Worm (Caenorhabditis elegans) whole organism, L2 larva: ENCODE results near the gene piga-1.

Experiments used
- C34F6.9 ChIP-seq: fragments of 150-350 bp; optimal IDR thresholded peaks from 2 replicates; lab custom pipeline; 2014; ENCODE audit warnings: missing biosample characterization, missing genetic modification characterization
- F13H6.1 ChIP-seq: sonication (generic microtip); optimal IDR thresholded peaks from 2 replicates; lab custom pipeline; 2016; ENCODE audit warnings: missing genetic modification characterization, missing compliant biosample characterization
- Y55F3AM.14 ChIP-seq: fragments of 200-800 bp; sonication (Bioruptor generic); optimal IDR thresholded peaks from 2 replicates; lab custom pipeline; 2018; ENCODE audit warnings: mild to moderate bottlenecking, missing genetic modification characterization, missing compliant biosample characterization
- ZK546.5 ChIP-seq: sonication (generic microtip); optimal IDR thresholded peaks from 2 replicates; lab custom pipeline; 2017; ENCODE audit warnings: missing biosample characterization, missing genetic modification characterization
- alr-1 ChIP-seq: fragments of 150-350 bp; optimal IDR thresholded peaks from 2 replicates; lab custom pipeline; 2014; ENCODE audit warnings: missing biosample characterization, missing genetic modification characterization
- ceh-82 ChIP-seq: fragments of 150-350 bp; optimal IDR thresholded peaks from 2 replicates; lab custom pipeline; 2014; ENCODE audit warnings: missing biosample characterization, missing genetic modification characterization
- crh-2 ChIP-seq: sonication (generic microtip); optimal IDR thresholded peaks from 2 replicates; lab custom pipeline; 2017; ENCODE audit warnings: missing biosample characterization, missing genetic modification characterization
- dmd-4 ChIP-seq: sonication (generic microtip); optimal IDR thresholded peaks from 2 replicates; lab custom pipeline; 2017; ENCODE audit warnings: missing biosample characterization, missing genetic modification characterization
- egl-27 ChIP-seq: sonication (generic microtip); optimal IDR thresholded peaks from 3 replicates; lab custom pipeline; 2017; ENCODE audit warnings: missing biosample characterization, missing genetic modification reagents, missing genetic modification characterization
- fos-1 ChIP-seq: fragments of 150-350 bp; optimal IDR thresholded peaks from 2 replicates; lab custom pipeline; 2014; ENCODE audit warnings: missing biosample characterization, missing genetic modification characterization
- gmeb-1 ChIP-seq: fragments of 150-350 bp; optimal IDR thresholded peaks from 2 replicates; lab custom pipeline; 2014; ENCODE audit warnings: missing biosample characterization, missing genetic modification characterization
- lin-11 ChIP-seq: fragments of 150-350 bp; sonication (generic microtip); optimal IDR thresholded peaks from 2 replicates; lab custom pipeline; 2014; ENCODE audit warnings: missing biosample characterization, missing genetic modification characterization, inconsistent platforms, mixed read lengths
- lin-13 ChIP-seq: fragments of 150-350 bp; optimal IDR thresholded peaks from 2 replicates; lab custom pipeline; 2014; ENCODE audit warnings: missing biosample characterization, missing genetic modification reagents, missing genetic modification characterization
- lin-39 ChIP-seq: fragments of 150-350 bp; optimal IDR thresholded peaks from 2 replicates; lab custom pipeline; 2014; ENCODE audit warnings: missing biosample characterization, missing genetic modification reagents, missing genetic modification characterization
- lsy-2 ChIP-seq, 2 experiments: fragments of 150-350 bp in 1 of 2; sonication (generic microtip) in 1 of 2; optimal IDR thresholded peaks; 2 replicates each; lab custom pipeline; 2014 to 2017; ENCODE audit warnings: missing biosample characterization in 2 of 2, missing genetic modification characterization in 2 of 2
- mab-5 ChIP-seq: fragments of 150-350 bp; optimal IDR thresholded peaks from 2 replicates; lab custom pipeline; 2014; ENCODE audit warnings: missing biosample characterization, missing genetic modification characterization
- mdl-1 ChIP-seq, 2 experiments: fragments of 150-350 bp in 1 of 2; sonication (generic microtip) in 1 of 2; optimal IDR thresholded peaks; 2 replicates each; lab custom pipeline; 2017; ENCODE audit warnings: missing biosample characterization in 2 of 2, missing genetic modification characterization in 2 of 2
- nhr-10 ChIP-seq: sonication (generic microtip); optimal IDR thresholded peaks from 2 replicates; lab custom pipeline; 2017; ENCODE audit warnings: missing biosample characterization, missing genetic modification characterization
- nhr-11 ChIP-seq: fragments of 150-350 bp; optimal IDR thresholded peaks from 2 replicates; lab custom pipeline; 2014; ENCODE audit warnings: missing biosample characterization, missing genetic modification characterization
- nhr-12 ChIP-seq: fragments of 150-350 bp; optimal IDR thresholded peaks from 2 replicates; lab custom pipeline; 2014; ENCODE audit warnings: missing biosample characterization, missing genetic modification characterization
- nhr-129 ChIP-seq: fragments of 150-350 bp; optimal IDR thresholded peaks from 2 replicates; lab custom pipeline; 2014; ENCODE audit warnings: missing biosample characterization, missing genetic modification characterization
- nhr-23 ChIP-seq: fragments of 150-350 bp; optimal IDR thresholded peaks from 2 replicates; lab custom pipeline; 2014; ENCODE audit warnings: missing biosample characterization, missing genetic modification reagents, missing genetic modification characterization
- nhr-237 ChIP-seq: fragments of 150-350 bp; optimal IDR thresholded peaks from 2 replicates; lab custom pipeline; 2014; ENCODE audit warnings: missing biosample characterization, missing genetic modification characterization
- nhr-25 ChIP-seq: fragments of 150-350 bp; sonication (generic microtip); optimal IDR thresholded peaks from 3 replicates; lab custom pipeline; 2014; ENCODE audit warnings: missing biosample characterization, missing genetic modification characterization
- peb-1 ChIP-seq: fragments of 150-350 bp; optimal IDR thresholded peaks from 2 replicates; lab custom pipeline; 2014; ENCODE audit warnings: missing biosample characterization, missing genetic modification characterization
- sem-4 ChIP-seq: fragments of 150-350 bp; optimal IDR thresholded peaks from 2 replicates; lab custom pipeline; 2014; ENCODE audit warnings: missing biosample characterization, missing genetic modification reagents, missing genetic modification characterization
- sma-9 ChIP-seq, 2 experiments: fragments of 150-350 bp in 1 of 2; sonication (generic microtip) in 1 of 2; optimal IDR thresholded peaks; 2 replicates each; lab custom pipeline; 2014 to 2016; ENCODE audit warnings: missing genetic modification characterization in 2 of 2, mild to moderate bottlenecking in 1 of 2, missing biosample characterization in 1 of 2, missing compliant biosample characterization in 1 of 2, missing genetic modification reagents in 1 of 2, moderate library complexity in 1 of 2
- snpc-4 ChIP-seq: fragments of 150-350 bp; optimal IDR thresholded peaks from 2 replicates; lab custom pipeline; 2014; ENCODE audit warnings: missing biosample characterization, missing genetic modification characterization
- unc-39 ChIP-seq: fragments of 150-350 bp; optimal IDR thresholded peaks from 2 replicates; lab custom pipeline; 2014; ENCODE audit warnings: missing biosample characterization, missing genetic modification characterization
- unc-55 ChIP-seq: fragments of 150-350 bp; sonication (generic microtip); optimal IDR thresholded peaks from 3 replicates; lab custom pipeline; 2014; ENCODE audit warnings: missing biosample characterization, missing genetic modification reagents, missing genetic modification characterization
- zag-1 ChIP-seq: fragments of 150-350 bp; optimal IDR thresholded peaks from 2 replicates; lab custom pipeline; 2014; ENCODE audit warnings: missing biosample characterization, missing genetic modification characterization
- ztf-11 ChIP-seq: sonication (generic microtip); optimal IDR thresholded peaks from 2 replicates; lab custom pipeline; 2017; ENCODE audit warnings: missing biosample characterization, missing genetic modification characterization
- ztf-4 ChIP-seq: fragments of 150-350 bp; optimal IDR thresholded peaks from 2 replicates; lab custom pipeline; 2014; ENCODE audit warnings: missing biosample characterization, missing genetic modification characterization

piga-1 gene

ce11 chrII:8684824-8685223 lies 23.3 kb upstream of the piga-1 start, which contains the start of gene hgap-2:
hgap-2 (minus strand) TSS chrII:8684924.
- TF ChIP-seq zag-1 (no peak), fos-1 (tag; lab: Kevin White, UChicago) (peak; percentile 53)
- TF ChIP-seq, all 48 proteins: peak for 1

- TF ChIP-seq C34F6.9 (tag; lab: Kevin White, UChicago), result peak; percentile 84
- TF ChIP-seq ztf-4 (tag; lab: Kevin White, UChicago), result no peak
- no peak for TF ChIP-seq unc-39 (tag; lab: Kevin White, UChicago)
- TF ChIP-seq nhr-237, result no peak
- TF ChIP-seq crh-2 (tag; lab: Kevin White, UChicago), result peak; percentile 59
- peak; percentile 49 for TF ChIP-seq sma-9 (GFP tag; optimal IDR thresholded peaks at IDR 0.05; lab: Kevin White, UChicago)
- TF ChIP-seq sma-9 (tag; optimal IDR thresholded peaks at IDR 0.05; lab: Kevin White, UChicago), result no peak
- TF ChIP-seq unc-55 (GFP tag; lab: Kevin White, UChicago), result peak; percentile 71
- TF ChIP-seq lin-13 (GFP tag; lab: Kevin White, UChicago), result peak; percentile 72
- peak; percentile 38 to 79 for TF ChIP-seq lsy-2 (tag; optimal IDR thresholded peaks at IDR 0.05; lab: Kevin White, UChicago)
- peak; percentile 14 for TF ChIP-seq fos-1 (tag; lab: Kevin White, UChicago)
These were observed 22.4 kb upstream of the piga-1 start for ce11 chrII:8683933-8684332.

DNA sequence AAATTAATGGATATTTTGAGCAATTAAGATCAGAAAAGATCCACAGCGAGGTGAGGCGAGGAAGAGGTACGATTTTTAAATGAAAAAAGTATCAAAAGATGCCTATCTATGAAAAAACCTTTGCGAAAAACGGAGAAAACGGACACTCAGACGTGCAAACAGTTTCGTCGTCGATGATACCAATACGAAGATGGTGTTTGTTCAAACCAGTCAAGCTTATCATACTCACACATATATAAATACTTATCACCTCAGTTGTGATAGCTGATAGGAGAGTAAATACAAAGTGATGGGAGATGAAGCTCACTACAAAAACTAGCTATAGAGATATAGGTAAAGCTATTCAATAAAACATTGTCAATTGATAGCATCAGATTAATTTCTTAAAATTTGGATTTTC lies 18.3 kb upstream of the piga-1 start:
- TF ChIP-seq sem-4 (tag; lab: Kevin White, UChicago) (no peak), fos-1 (tag; lab: Kevin White, UChicago) (peak; percentile 40)

DNA sequence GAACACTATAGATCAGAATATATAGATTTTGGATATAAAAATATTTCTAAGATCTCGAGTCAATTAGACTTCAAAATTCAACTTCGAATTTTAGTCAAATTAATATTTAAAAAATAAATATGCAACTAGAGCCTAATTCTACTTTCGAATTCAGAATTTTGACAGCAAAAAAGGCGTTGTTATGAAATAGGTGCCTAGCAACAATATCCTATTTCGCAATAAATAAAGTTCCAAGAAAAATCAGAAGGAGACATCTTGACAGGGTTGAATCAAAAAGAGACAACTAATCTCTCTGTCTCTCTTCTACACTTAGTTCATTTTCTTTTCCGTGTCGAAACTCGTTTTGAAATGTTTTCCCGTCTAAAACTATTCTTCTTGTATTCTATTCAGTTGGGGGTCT lies 13.9 kb upstream of the piga-1 start:
- TF ChIP-seq nhr-25 (peak; percentile 16), ZK546.5 (tag; lab: Kevin White, UChicago) (no peak)
- TF ChIP-seq, all 48 proteins: peak for 1

DNA sequence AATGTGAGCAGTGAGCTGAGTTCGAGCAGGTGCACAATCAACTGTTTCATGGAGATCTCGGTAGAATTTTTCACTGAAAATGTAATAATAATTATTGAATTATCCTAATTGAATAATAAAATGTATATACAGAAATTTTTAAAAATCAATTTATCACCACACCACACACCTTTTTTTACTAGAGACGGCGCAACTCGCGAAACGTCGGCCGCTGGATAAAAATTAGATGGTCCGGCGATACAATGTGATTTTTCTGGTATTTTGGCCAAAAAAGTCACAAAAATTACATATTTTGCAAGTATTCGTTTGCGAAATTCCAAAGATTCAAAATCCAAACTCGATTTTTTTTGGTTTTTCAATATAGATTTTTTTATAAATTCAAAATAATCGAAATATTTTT lies 9.3 kb upstream of the piga-1 start:
- TF ChIP-seq ztf-4 (tag; lab: Kevin White, UChicago), result no peak
- peak; percentile 35 for TF ChIP-seq snpc-4

DNA sequence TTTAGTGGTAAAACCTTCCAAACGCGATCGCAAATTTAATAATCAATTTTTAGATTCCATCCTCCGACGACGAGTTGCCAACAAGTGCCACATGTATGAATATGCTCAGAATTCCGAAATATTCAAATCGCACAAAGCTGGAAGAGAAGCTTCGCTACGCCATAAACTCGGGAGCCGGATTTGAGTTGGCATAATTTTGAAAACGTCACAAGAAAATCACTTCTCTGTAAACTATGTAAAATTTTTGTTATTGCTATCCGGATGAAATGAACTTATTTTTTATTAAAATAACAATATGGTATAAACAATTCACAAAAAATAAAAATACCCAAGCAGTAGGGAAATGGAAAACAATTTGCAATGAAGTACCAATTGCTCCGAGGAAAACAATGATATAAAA lies 7.4 kb upstream of the piga-1 start:
- TF ChIP-seq snpc-4, result no peak
- no peak for TF ChIP-seq mab-5 (tag; lab: Kevin White, UChicago)
- TF ChIP-seq lin-39, result no peak
- no peak for TF ChIP-seq dmd-4
- no peak for TF ChIP-seq lsy-2 (tag; optimal IDR thresholded peaks at IDR 0.05; lab: Kevin White, UChicago)
- TF ChIP-seq egl-27 (tag; lab: Kevin White, UChicago), result no peak
- TF ChIP-seq ztf-11 (tag; lab: Kevin White, UChicago), result no peak
- TF ChIP-seq nhr-11 (tag; lab: Kevin White, UChicago), result no peak
- no peak for TF ChIP-seq nhr-10
- TF ChIP-seq, all 48 proteins: peak for 0

DNA sequence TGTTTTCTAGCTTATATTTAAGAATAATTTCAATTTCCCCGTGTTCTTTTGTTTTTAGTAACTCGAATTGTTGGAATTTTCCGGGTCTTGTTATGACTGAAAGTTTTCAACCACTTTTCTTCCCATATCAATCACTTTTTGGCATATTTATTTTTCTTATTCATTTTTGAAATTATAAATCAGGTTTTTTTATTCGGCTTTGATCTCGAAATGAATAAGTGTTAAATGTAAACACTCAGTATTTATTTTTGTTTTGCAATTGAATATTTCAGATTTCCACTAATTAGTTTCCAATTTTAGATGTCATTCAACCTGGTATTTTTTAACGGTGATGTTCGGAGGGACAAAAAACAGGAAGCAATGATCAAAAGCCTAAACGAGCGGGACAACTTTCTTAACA lies 3.0 kb upstream of the piga-1 start, which contains the start of gene etc-1:
Gene etc-1 (plus strand): TSS at position 301 of the 400 bp plus-strand sequence.
- TF ChIP-seq mdl-1 (tag; optimal IDR thresholded peaks at IDR 0.05; lab: Kevin White, UChicago), result no peak
- TF ChIP-seq, all 48 proteins: peak for 0

ce11 chrII:8658835-8659234 lies 2.7 kb downstream of the piga-1 start, which contains the start of gene atg-10:
atg-10 (plus strand) TSS chrII:8659135.
- no peak for TF ChIP-seq gmeb-1 (tag; lab: Kevin White, UChicago)
- TF ChIP-seq nhr-25, result no peak
- TF ChIP-seq F13H6.1 (tag; lab: Kevin White, UChicago), result no peak
- TF ChIP-seq, all 48 proteins: peak for 0

- TF ChIP-seq gmeb-1 (tag; lab: Kevin White, UChicago), result no peak
- TF ChIP-seq nhr-25, result no peak
- TF ChIP-seq lin-39, result no peak
- no peak for TF ChIP-seq nhr-12 (tag; lab: Kevin White, UChicago)
- TF ChIP-seq alr-1 (tag; lab: Kevin White, UChicago), result no peak
- TF ChIP-seq ZK546.5 (tag; lab: Kevin White, UChicago), result no peak
- no peak for TF ChIP-seq ceh-82
- TF ChIP-seq lin-11, result no peak
- no peak for TF ChIP-seq sem-4 (tag; lab: Kevin White, UChicago)
- TF ChIP-seq nhr-23 (tag; lab: Kevin White, UChicago), result no peak
- TF ChIP-seq ztf-11 (tag; lab: Kevin White, UChicago), result no peak
- no peak for TF ChIP-seq unc-55 (GFP tag; lab: Kevin White, UChicago)
- no peak for TF ChIP-seq ztf-4 (tag; lab: Kevin White, UChicago)
- no peak for TF ChIP-seq lsy-2 (tag; optimal IDR thresholded peaks at IDR 0.05; lab: Kevin White, UChicago)
- no peak for TF ChIP-seq zag-1
- TF ChIP-seq Y55F3AM.14 (GFP tag; lab: Kevin White, UChicago), result no peak
- TF ChIP-seq unc-39 (tag; lab: Kevin White, UChicago), result no peak
- peak; percentile 53 for TF ChIP-seq nhr-129
- TF ChIP-seq C34F6.9 (tag; lab: Kevin White, UChicago), result peak; percentile 67
- peak; percentile 46 for TF ChIP-seq sma-9 (GFP tag; optimal IDR thresholded peaks at IDR 0.05; lab: Kevin White, UChicago)
- TF ChIP-seq sma-9 (tag; optimal IDR thresholded peaks at IDR 0.05; lab: Kevin White, UChicago), result no peak
- no peak for TF ChIP-seq fos-1 (tag; lab: Kevin White, UChicago)
- no peak for TF ChIP-seq peb-1 (tag; lab: Kevin White, UChicago)
- TF ChIP-seq nhr-10, result no peak
- peak; percentile 3 for TF ChIP-seq crh-2 (tag; lab: Kevin White, UChicago)
These were observed 10.8 kb downstream of the piga-1 start, which contains the start of gene pyr-1 for ce11 chrII:8650644-8651159. pyr-1 (plus strand) TSS chrII:8651109.
